Worm (Caenorhabditis elegans) whole organism, L4 larva: ENCODE results near the gene W07G1.1.

Source experiments
- D1046.2 ChIP-seq: fragments of 200-800 bp; sonication (Bioruptor generic); IDR thresholded peaks from 2 replicates; pipeline ENCODE4 v1.3.6; 2022; ENCODE audit warnings: missing genetic modification characterization, missing compliant biosample characterization
- F10B5.3 ChIP-seq: sonication (generic microtip); optimal IDR thresholded peaks from 2 replicates; lab custom pipeline; 2016; ENCODE audit warnings: mild to moderate bottlenecking, missing genetic modification characterization, missing compliant biosample characterization
- F26F4.8 ChIP-seq: fragments of 200-800 bp; sonication (Bioruptor generic); conservative IDR thresholded peaks from 2 replicates; pipeline ENCODE4 v1.3.6; 2022; ENCODE audit warnings: missing genetic modification characterization, missing compliant biosample characterization
- F37D6.2 ChIP-seq: sonication (generic microtip); optimal IDR thresholded peaks from 2 replicates; lab custom pipeline; 2016; ENCODE audit warnings: mild to moderate bottlenecking, missing genetic modification characterization, missing compliant biosample characterization
- R02D3.7 ChIP-seq: fragments of 150-350 bp; sonication (generic microtip); optimal IDR thresholded peaks from 3 replicates; lab custom pipeline; 2014; ENCODE audit warnings: missing biosample characterization, missing genetic modification characterization
- T20F7.1 ChIP-seq: fragments of 200-800 bp; sonication (Bioruptor generic); optimal IDR thresholded peaks from 2 replicates; lab custom pipeline; 2018; ENCODE audit warnings: mild to moderate bottlenecking, missing genetic modification characterization, missing compliant biosample characterization
- T26A8.4 ChIP-seq: fragments of 200-800 bp; sonication (Bioruptor generic); IDR thresholded peaks from 2 replicates; pipeline ENCODE4 v1.3.6; 2022; ENCODE audit warnings: missing genetic modification characterization, missing compliant biosample characterization
- Y105C5A.15 ChIP-seq: fragments of 200-800 bp; sonication (Bioruptor generic); IDR thresholded peaks from 2 replicates; pipeline ENCODE4 v1.3.6; 2022; ENCODE audit warnings: missing genetic modification characterization, missing compliant biosample characterization
- Y48G9A.11 ChIP-seq: fragments of 200-800 bp; sonication (Bioruptor generic); IDR thresholded peaks from 2 replicates; pipeline ENCODE4 v1.3.6; 2022; ENCODE audit warnings: missing genetic modification reagents, missing genetic modification characterization, missing compliant biosample characterization
- Y5F2A.4 ChIP-seq: fragments of 200-800 bp; sonication (Bioruptor generic); optimal IDR thresholded peaks from 2 replicates; lab custom pipeline; 2018; ENCODE audit warnings: mild to moderate bottlenecking, missing genetic modification characterization, missing compliant biosample characterization
- Y75B8A.6 ChIP-seq: fragments of 200-800 bp; sonication (Bioruptor generic); IDR thresholded peaks from 2 replicates; pipeline ENCODE4 v1.3.6; 2022; ENCODE audit warnings: missing genetic modification reagents, missing genetic modification characterization, missing compliant biosample characterization
- ZK546.5 ChIP-seq, 2 experiments: sonication (generic microtip); optimal IDR thresholded peaks; 2 replicates each; lab custom pipeline; 2017; ENCODE audit warnings: missing biosample characterization in 2 of 2, missing genetic modification characterization in 2 of 2
- aly-2 ChIP-seq: sonication (generic microtip); optimal IDR thresholded peaks from 2 replicates; lab custom pipeline; 2018; ENCODE audit warnings: missing biosample characterization, missing genetic modification characterization
- arid-1 ChIP-seq: fragments of 200-800 bp; sonication (Bioruptor generic); conservative IDR thresholded peaks from 2 replicates; pipeline ENCODE4 v1.3.6; 2022; ENCODE audit warnings: missing genetic modification reagents, missing genetic modification characterization, missing compliant biosample characterization
- ceh-62 ChIP-seq: sonication (generic microtip); optimal IDR thresholded peaks from 2 replicates; lab custom pipeline; 2017; ENCODE audit warnings: missing biosample characterization, missing genetic modification characterization
- ces-1 ChIP-seq: fragments of 150-350 bp; sonication (generic microtip); optimal IDR thresholded peaks from 4 replicates; lab custom pipeline; 2014; ENCODE audit warnings: missing biosample characterization, missing genetic modification reagents, missing genetic modification characterization
- ctbp-1 ChIP-seq: fragments of 200-800 bp; sonication (Bioruptor generic); IDR thresholded peaks from 2 replicates; pipeline ENCODE4 v1.3.6; 2022; ENCODE audit warnings: missing genetic modification reagents, missing genetic modification characterization, missing compliant biosample characterization
- daf-19 ChIP-seq: fragments of 200-800 bp; sonication (Bioruptor generic); conservative IDR thresholded peaks from 2 replicates; pipeline ENCODE4 v1.3.6; 2022; ENCODE audit warnings: missing genetic modification characterization, missing compliant biosample characterization
- dmd-6 ChIP-seq: fragments of 200-800 bp; sonication (Bioruptor generic); IDR thresholded peaks from 2 replicates; pipeline ENCODE4 v1.3.6; 2022; ENCODE audit warnings: missing genetic modification reagents, missing genetic modification characterization, missing compliant biosample characterization
- dmd-9 ChIP-seq: fragments of 200-800 bp; sonication (Bioruptor generic); IDR thresholded peaks from 2 replicates; pipeline ENCODE4 v1.3.6; 2022; ENCODE audit warnings: missing genetic modification reagents, missing genetic modification characterization, missing compliant biosample characterization
- dpl-1 ChIP-seq: fragments of 150-350 bp; optimal IDR thresholded peaks from 2 replicates; lab custom pipeline; 2014; ENCODE audit warnings: missing biosample characterization, missing genetic modification reagents, missing genetic modification characterization
- duxl-1 ChIP-seq: sonication (generic microtip); optimal IDR thresholded peaks from 2 replicates; lab custom pipeline; 2016; ENCODE audit warnings: mild to moderate bottlenecking, missing genetic modification characterization, moderate library complexity, missing compliant biosample characterization; ENCODE audit not compliant: poor library complexity
- egl-27 ChIP-seq: sonication (generic microtip); optimal IDR thresholded peaks from 3 replicates; lab custom pipeline; 2017; ENCODE audit warnings: missing biosample characterization, missing genetic modification reagents, missing genetic modification characterization
- fos-1 ChIP-seq: fragments of 150-350 bp; optimal IDR thresholded peaks from 2 replicates; lab custom pipeline; 2014; ENCODE audit warnings: missing biosample characterization, missing genetic modification characterization
- gei-8 ChIP-seq: fragments of 200-800 bp; sonication (Bioruptor generic); optimal IDR thresholded peaks from 2 replicates; lab custom pipeline; 2018; ENCODE audit warnings: mild to moderate bottlenecking, missing genetic modification characterization, missing compliant biosample characterization
- hif-1 ChIP-seq, 2 experiments: sonication (generic microtip); optimal IDR thresholded peaks; 2 replicates each; lab custom pipeline; 2016 to 2017; ENCODE audit warnings: missing compliant biosample characterization in 2 of 2, missing genetic modification characterization in 2 of 2, missing genetic modification reagents in 2 of 2, missing genotype in 2 of 2, mild to moderate bottlenecking in 1 of 2
- hlh-11 ChIP-seq: fragments of 200-800 bp; sonication (Bioruptor generic); optimal IDR thresholded peaks from 2 replicates; lab custom pipeline; 2018; ENCODE audit warnings: mild to moderate bottlenecking, missing genetic modification characterization, missing compliant biosample characterization
- jun-1 ChIP-seq: fragments of 150-350 bp; optimal IDR thresholded peaks from 2 replicates; lab custom pipeline; 2014; ENCODE audit warnings: missing biosample characterization, missing genetic modification reagents, missing genetic modification characterization
- lin-13 ChIP-seq: fragments of 150-350 bp; optimal IDR thresholded peaks from 2 replicates; lab custom pipeline; 2014; ENCODE audit warnings: missing biosample characterization, missing genetic modification reagents, missing genetic modification characterization
- lin-29 ChIP-seq: fragments of 200-800 bp; sonication (Bioruptor generic); IDR thresholded peaks from 2 replicates; pipeline ENCODE4 v1.3.6; 2022; ENCODE audit warnings: missing genetic modification reagents, missing genetic modification characterization, missing compliant biosample characterization
- lsy-2 ChIP-seq, 2 experiments: fragments of 150-350 bp in 1 of 2; sonication (generic microtip) in 1 of 2; optimal IDR thresholded peaks; 2 replicates each; lab custom pipeline; 2014 to 2017; ENCODE audit warnings: missing biosample characterization in 2 of 2, missing genetic modification characterization in 2 of 2
- madf-5 ChIP-seq, 2 experiments: fragments of 200-800 bp; sonication (Bioruptor generic); IDR thresholded peaks; 2 replicates each; pipeline ENCODE4 v1.3.6; 2022; ENCODE audit warnings: missing compliant biosample characterization in 2 of 2, missing genetic modification characterization in 2 of 2
- madf-9 ChIP-seq: fragments of 200-800 bp; sonication (Bioruptor generic); conservative IDR thresholded peaks from 2 replicates; pipeline ENCODE4 v1.3.6; 2022; ENCODE audit warnings: missing genetic modification reagents, missing genetic modification characterization, missing compliant biosample characterization
- mdt-29 ChIP-seq: fragments of 200-800 bp; sonication (Bioruptor generic); IDR thresholded peaks from 2 replicates; pipeline ENCODE4 v1.3.6; 2022; ENCODE audit warnings: missing genetic modification reagents, missing genetic modification characterization, missing compliant biosample characterization
- mep-1 ChIP-seq: fragments of 150-350 bp; sonication (generic microtip); optimal IDR thresholded peaks from 3 replicates; lab custom pipeline; 2014; ENCODE audit warnings: missing biosample characterization, missing genetic modification characterization
- nhr-10 ChIP-seq: fragments of 150-350 bp; optimal IDR thresholded peaks from 2 replicates; lab custom pipeline; 2014; ENCODE audit warnings: missing biosample characterization, missing genetic modification characterization
- nhr-102 ChIP-seq: sonication (generic microtip); optimal IDR thresholded peaks from 2 replicates; lab custom pipeline; 2016; ENCODE audit warnings: mild to moderate bottlenecking, missing genetic modification characterization, moderate library complexity, missing compliant biosample characterization
- nhr-28 ChIP-seq: fragments of 150-350 bp; optimal IDR thresholded peaks from 2 replicates; lab custom pipeline; 2014; ENCODE audit warnings: missing biosample characterization, missing genetic modification characterization
- nhr-41 ChIP-seq: fragments of 200-800 bp; sonication (Bioruptor generic); IDR thresholded peaks from 2 replicates; pipeline ENCODE4 v1.3.6; 2022; ENCODE audit warnings: missing genetic modification reagents, missing genetic modification characterization, missing compliant biosample characterization
- nhr-42 ChIP-seq: fragments of 200-800 bp; sonication (Bioruptor generic); IDR thresholded peaks from 2 replicates; pipeline ENCODE4 v1.3.6; 2022; ENCODE audit warnings: missing genetic modification characterization, missing compliant biosample characterization
- nhr-48 ChIP-seq: sonication (generic microtip); optimal IDR thresholded peaks from 2 replicates; lab custom pipeline; 2016; ENCODE audit warnings: mild to moderate bottlenecking, missing genetic modification characterization, missing compliant biosample characterization
- pqm-1 ChIP-seq: sonication (generic microtip); optimal IDR thresholded peaks from 2 replicates; lab custom pipeline; 2017; ENCODE audit warnings: missing biosample characterization, missing genetic modification characterization
- sdz-12 ChIP-seq: fragments of 200-800 bp; sonication (Bioruptor generic); optimal IDR thresholded peaks from 2 replicates; lab custom pipeline; 2018; ENCODE audit warnings: mild to moderate bottlenecking, missing genetic modification characterization, missing compliant biosample characterization
- skn-1 ChIP-seq: fragments of 150-350 bp; optimal IDR thresholded peaks from 2 replicates; lab custom pipeline; 2014; ENCODE audit warnings: missing biosample characterization, missing genetic modification characterization
- spr-3 ChIP-seq: fragments of 200-800 bp; sonication (Bioruptor generic); optimal IDR thresholded peaks from 2 replicates; lab custom pipeline; 2018; ENCODE audit warnings: mild to moderate bottlenecking, missing genetic modification characterization, missing compliant biosample characterization
- tag-97 ChIP-seq: fragments of 200-800 bp; sonication (Bioruptor generic); IDR thresholded peaks from 2 replicates; pipeline ENCODE4 v1.3.6; 2022; ENCODE audit warnings: missing genetic modification characterization, missing compliant biosample characterization
- unc-39 ChIP-seq: sonication (generic microtip); optimal IDR thresholded peaks from 2 replicates; lab custom pipeline; 2017; ENCODE audit warnings: missing biosample characterization, missing genetic modification characterization
- vab-7 ChIP-seq: fragments of 200-800 bp; sonication (Bioruptor generic); IDR thresholded peaks from 2 replicates; pipeline ENCODE4 v1.3.6; 2022; ENCODE audit warnings: missing genetic modification reagents, missing genetic modification characterization, missing compliant biosample characterization
- zag-1 ChIP-seq: fragments of 150-350 bp; optimal IDR thresholded peaks from 2 replicates; lab custom pipeline; 2014; ENCODE audit warnings: missing biosample characterization, missing genetic modification characterization
- zfp-3 ChIP-seq: fragments of 200-800 bp; sonication (Bioruptor generic); conservative IDR thresholded peaks from 2 replicates; pipeline ENCODE4 v1.3.6; 2022; ENCODE audit warnings: missing genetic modification reagents, missing genetic modification characterization, missing compliant biosample characterization
- zip-2 ChIP-seq: fragments of 150-350 bp; optimal IDR thresholded peaks from 2 replicates; lab custom pipeline; 2014; ENCODE audit warnings: missing biosample characterization, missing genetic modification characterization
- ztf-11 ChIP-seq: fragments of 150-350 bp; optimal IDR thresholded peaks from 2 replicates; lab custom pipeline; 2014; ENCODE audit warnings: missing biosample characterization, missing genetic modification characterization
- ztf-7 ChIP-seq: fragments of 150-350 bp; optimal IDR thresholded peaks from 2 replicates; lab custom pipeline; 2014; ENCODE audit warnings: missing biosample characterization, missing genetic modification characterization

The W07G1.1 gene

DNA sequence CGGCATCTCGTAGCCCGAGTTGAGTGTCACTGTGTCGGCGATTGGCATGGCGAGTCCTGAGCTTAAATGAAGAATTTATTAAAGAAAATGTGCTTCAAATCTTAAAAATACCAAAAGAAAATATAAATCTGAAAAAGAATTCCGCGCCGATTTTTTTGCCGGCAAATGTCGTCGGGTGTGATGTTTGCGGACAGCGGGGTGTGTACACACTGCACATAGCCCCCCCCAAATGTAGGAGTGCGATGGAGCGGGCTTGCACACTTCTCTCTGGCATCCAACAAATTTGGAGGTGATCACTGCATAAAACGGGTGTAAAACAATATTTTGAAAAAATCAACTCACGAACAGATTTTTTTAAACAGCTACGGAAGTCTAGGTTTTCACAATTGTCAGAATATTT is 36.7 kb upstream of the W07G1.1 start, which contains the start of gene Y39G8B.2 (continued):
- no peak for TF ChIP-seq ceh-62 (tag; lab: Kevin White, UChicago)
- peak; percentile 86 for TF ChIP-seq lin-13 (GFP tag; lab: Kevin White, UChicago)
- no peak for TF ChIP-seq pqm-1 (tag; lab: Kevin White, UChicago)
- TF ChIP-seq nhr-10, result no peak
- no peak for TF ChIP-seq mdt-29
- TF ChIP-seq egl-27, result no peak
- TF ChIP-seq Y75B8A.6 (GFP tag; lab: Robert Waterston, UW), result no peak
- TF ChIP-seq nhr-42, result peak; percentile 88
- no peak for TF ChIP-seq F10B5.3 (tag; lab: Kevin White, UChicago)
- no peak for TF ChIP-seq R02D3.7 (tag; lab: Kevin White, UChicago)
- no peak for TF ChIP-seq zag-1 (tag; lab: Kevin White, UChicago)
- 0 out of 2 replicates have a peak, but pooled peaks have one; percentile 40 for TF ChIP-seq D1046.2 (GFP tag; lab: Robert Waterston, UW)
- no peak for TF ChIP-seq nhr-48 (tag; lab: Kevin White, UChicago)
- no peak for TF ChIP-seq fos-1
- TF ChIP-seq ZK546.5 (tag; optimal IDR thresholded peaks at IDR 0.05; lab: Kevin White, UChicago), result no peak
- no peak for TF ChIP-seq sdz-12 (GFP tag; lab: Kevin White, UChicago)
- peak; percentile 66 for TF ChIP-seq jun-1
- TF ChIP-seq ztf-11 (tag; lab: Kevin White, UChicago), result no peak
- TF ChIP-seq tag-97 (GFP tag; lab: Robert Waterston, UW), result no peak
- TF ChIP-seq zfp-3 (GFP tag; lab: Robert Waterston, UW), result peak; percentile 56; the same call in 1 of the 2 replicates
- no peak for TF ChIP-seq Y5F2A.4 (GFP tag; lab: Kevin White, UChicago)
- no peak for TF ChIP-seq F26F4.8 (GFP tag; lab: Robert Waterston, UW)
- no peak for TF ChIP-seq skn-1
- no peak for TF ChIP-seq ztf-7 (tag; lab: Kevin White, UChicago)
- no peak for TF ChIP-seq zip-2 (tag; lab: Kevin White, UChicago)
- TF ChIP-seq mep-1 (tag; lab: Kevin White, UChicago), result peak; percentile 90
- no peak for TF ChIP-seq spr-3 (GFP tag; lab: Kevin White, UChicago)
- TF ChIP-seq nhr-28 (tag; lab: Kevin White, UChicago), result peak; percentile 70
- TF ChIP-seq ctbp-1, result no peak; the same call in 1 of the 2 replicates
- no peak for TF ChIP-seq Y105C5A.15
- TF ChIP-seq dmd-9 (GFP tag; lab: Robert Waterston, UW), result no peak; the same call in 1 of the 2 replicates
- peak; percentile 85 for TF ChIP-seq dpl-1 (GFP tag; lab: Kevin White, UChicago)
- peak in 1 of 2 experiments; percentile 73 for TF ChIP-seq hif-1 (tag; optimal IDR thresholded peaks at IDR 0.05; lab: Kevin White, UChicago)
- TF ChIP-seq hlh-11 (tag; lab: Kevin White, UChicago), result peak; percentile 81
- TF ChIP-seq nhr-102 (tag; lab: Kevin White, UChicago), result no peak
- TF ChIP-seq duxl-1 (tag; lab: Kevin White, UChicago), result no peak
- no peak for TF ChIP-seq nhr-41
- no peak for TF ChIP-seq vab-7 (GFP tag; lab: Robert Waterston, UW)
- no peak for TF ChIP-seq gei-8 (GFP tag; lab: Kevin White, UChicago)
- no peak for TF ChIP-seq unc-39 (tag; lab: Kevin White, UChicago)
- no peak for TF ChIP-seq arid-1 (GFP tag; lab: Robert Waterston, UW)
- peak; percentile 57; the same call in 1 of the 2 replicates for TF ChIP-seq madf-9 (GFP tag; lab: Robert Waterston, UW)
- TF ChIP-seq dmd-6 (GFP tag; lab: Robert Waterston, UW), result peak; percentile 72
- TF ChIP-seq Y48G9A.11 (GFP tag; lab: Robert Waterston, UW), result no peak
- TF ChIP-seq aly-2 (tag; lab: Kevin White, UChicago), result no peak
- TF ChIP-seq daf-19 (GFP tag; lab: Robert Waterston, UW), result no peak
- peak; percentile 37; the same call in 1 of the 2 replicates for TF ChIP-seq lin-29 (GFP tag; lab: Robert Waterston, UW)
- TF ChIP-seq F37D6.2, result no peak
- TF ChIP-seq lsy-2 (tag; optimal IDR thresholded peaks at IDR 0.05; lab: Kevin White, UChicago), result peak; percentile 64 to 93
- no peak for TF ChIP-seq T26A8.4 (GFP tag; lab: Robert Waterston, UW)
- TF ChIP-seq madf-5 (GFP tag; IDR thresholded peaks at IDR 0.05; lab: Robert Waterston, UW), result no peak
- TF ChIP-seq T20F7.1 (GFP tag; lab: Kevin White, UChicago), result no peak
- no peak for TF ChIP-seq ces-1 (GFP tag; lab: Kevin White, UChicago)
